Fruit fly (Drosophila melanogaster) whole organism, embryonic: ENCODE data around the gene Tpst.

Experiments used
- Bgb ChIP-seq: fragments of 200-800 bp; sonication (Bioruptor generic); IDR thresholded peaks from 2 replicates; pipeline ENCODE4 v1.3.6; 2022; ENCODE audit warnings: missing biosample characterization, missing genetic modification characterization; ENCODE audit not compliant: partially characterized antibody
- CG15479 ChIP-seq: fragments of 200-800 bp; sonication (Bioruptor generic); optimal IDR thresholded peaks from 3 replicates; lab custom pipeline; 2019; ENCODE audit warnings: missing biosample characterization, mild to moderate bottlenecking, missing genetic modification characterization, moderate library complexity
- CG18599 ChIP-seq: fragments of 200-800 bp; sonication (Bioruptor generic); optimal IDR thresholded peaks from 3 replicates; lab custom pipeline; 2017; ENCODE audit warnings: missing biosample characterization, missing genetic modification characterization, mild to moderate bottlenecking, moderate library complexity, missing genetic modification reagents
- CG31441 ChIP-seq: fragments of 200-800 bp; sonication (Bioruptor generic); IDR thresholded peaks from 2 replicates; pipeline ENCODE4 v1.3.6; 2022; ENCODE audit warnings: missing biosample characterization, missing genetic modification characterization
- CG3163 ChIP-seq: fragments of 200-800 bp; sonication (Bioruptor generic); optimal IDR thresholded peaks from 3 replicates; lab custom pipeline; 2016; ENCODE audit warnings: missing biosample characterization, missing genetic modification characterization
- CG42726 ChIP-seq: fragments of 200-800 bp; sonication (Bioruptor generic); IDR thresholded peaks from 2 replicates; pipeline ENCODE4 v1.3.6; 2022; ENCODE audit warnings: missing biosample characterization, missing genetic modification characterization; ENCODE audit not compliant: partially characterized antibody
- CG4730 ChIP-seq: fragments of 200-800 bp; sonication (Bioruptor generic); IDR thresholded peaks from 2 replicates; pipeline ENCODE4 v1.3.6; 2022; ENCODE audit warnings: missing biosample characterization, missing genetic modification characterization
- CG8478 ChIP-seq: fragments of >200 bp; optimal IDR thresholded peaks from 2 replicates; lab custom pipeline; 2018
- CG9932 ChIP-seq: fragments of 200-800 bp; sonication (Bioruptor generic); IDR thresholded peaks from 2 replicates; pipeline ENCODE4 v1.3.6; 2022; ENCODE audit warnings: missing biosample characterization, missing genetic modification characterization
- Hmr ChIP-seq: fragments of 200-800 bp; sonication (Bioruptor generic); optimal IDR thresholded peaks from 3 replicates; lab custom pipeline; 2017; ENCODE audit warnings: mild to moderate bottlenecking, missing biosample characterization, missing genetic modification reagents, missing genetic modification characterization
- Nf-YC ChIP-seq: fragments of 200-800 bp; optimal IDR thresholded peaks from 3 replicates; lab custom pipeline; 2019; ENCODE audit warnings: missing biosample characterization, mild to moderate bottlenecking, missing genetic modification characterization, moderate library complexity
- Rx ChIP-seq: fragments of 200-800 bp; sonication (Bioruptor generic); IDR thresholded peaks from 2 replicates; pipeline ENCODE4 v1.3.6; 2022; ENCODE audit warnings: missing biosample characterization, missing genetic modification characterization
- ash1 ChIP-seq: fragments of 200-800 bp; sonication (Bioruptor generic); optimal IDR thresholded peaks from 2 replicates; lab custom pipeline; 2018; ENCODE audit warnings: missing biosample characterization, mild to moderate bottlenecking, missing genetic modification characterization
- cg ChIP-seq: fragments of 200-800 bp; sonication (Bioruptor generic); optimal IDR thresholded peaks from 3 replicates; lab custom pipeline; 2019; ENCODE audit warnings: missing biosample characterization, mild to moderate bottlenecking, missing genetic modification characterization, moderate library complexity
- chm ChIP-seq: fragments of 200-800 bp; sonication (Bioruptor generic); IDR thresholded peaks from 2 replicates; pipeline ENCODE4 v1.3.6; 2022; ENCODE audit warnings: missing biosample characterization, missing genetic modification characterization
- crol ChIP-seq: fragments of 200-800 bp; sonication (Bioruptor generic); IDR thresholded peaks from 2 replicates; pipeline ENCODE4 v1.3.6; 2022; ENCODE audit warnings: missing biosample characterization, missing genetic modification characterization
- lbe ChIP-seq: fragments of 200-800 bp; sonication (Bioruptor generic); optimal IDR thresholded peaks from 2 replicates; lab custom pipeline; 2016; ENCODE audit warnings: missing biosample characterization, mild to moderate bottlenecking, missing genetic modification characterization
- nom ChIP-seq: fragments of 200-800 bp; sonication (Bioruptor generic); optimal IDR thresholded peaks from 2 replicates; lab custom pipeline; 2017; ENCODE audit warnings: missing biosample characterization, missing genetic modification characterization, mild to moderate bottlenecking, moderate library complexity, missing genetic modification reagents
- pfk ChIP-seq: fragments of 200-800 bp; sonication (Bioruptor generic); optimal IDR thresholded peaks from 2 replicates; lab custom pipeline; 2018; ENCODE audit warnings: missing biosample characterization, mild to moderate bottlenecking, missing genetic modification characterization, moderate library complexity
- pita ChIP-seq: fragments of 200-800 bp; sonication (Bioruptor generic); optimal IDR thresholded peaks from 2 replicates; lab custom pipeline; 2017; ENCODE audit warnings: missing biosample characterization, mild to moderate bottlenecking, missing genetic modification characterization
- sr ChIP-seq: fragments of 200-800 bp; sonication (Bioruptor generic); IDR thresholded peaks from 3 replicates; pipeline ENCODE4 v1.3.6; 2022; ENCODE audit warnings: missing biosample characterization, missing genetic modification characterization
- yki ChIP-seq: fragments of >200 bp; optimal IDR thresholded peaks from 3 replicates; lab custom pipeline; 2018
- zf30C ChIP-seq: fragments of 200-800 bp; sonication (Bioruptor generic); optimal IDR thresholded peaks from 3 replicates; lab custom pipeline; 2018; ENCODE audit warnings: missing biosample characterization, mild to moderate bottlenecking, missing genetic modification characterization

Tpst gene

DNA sequence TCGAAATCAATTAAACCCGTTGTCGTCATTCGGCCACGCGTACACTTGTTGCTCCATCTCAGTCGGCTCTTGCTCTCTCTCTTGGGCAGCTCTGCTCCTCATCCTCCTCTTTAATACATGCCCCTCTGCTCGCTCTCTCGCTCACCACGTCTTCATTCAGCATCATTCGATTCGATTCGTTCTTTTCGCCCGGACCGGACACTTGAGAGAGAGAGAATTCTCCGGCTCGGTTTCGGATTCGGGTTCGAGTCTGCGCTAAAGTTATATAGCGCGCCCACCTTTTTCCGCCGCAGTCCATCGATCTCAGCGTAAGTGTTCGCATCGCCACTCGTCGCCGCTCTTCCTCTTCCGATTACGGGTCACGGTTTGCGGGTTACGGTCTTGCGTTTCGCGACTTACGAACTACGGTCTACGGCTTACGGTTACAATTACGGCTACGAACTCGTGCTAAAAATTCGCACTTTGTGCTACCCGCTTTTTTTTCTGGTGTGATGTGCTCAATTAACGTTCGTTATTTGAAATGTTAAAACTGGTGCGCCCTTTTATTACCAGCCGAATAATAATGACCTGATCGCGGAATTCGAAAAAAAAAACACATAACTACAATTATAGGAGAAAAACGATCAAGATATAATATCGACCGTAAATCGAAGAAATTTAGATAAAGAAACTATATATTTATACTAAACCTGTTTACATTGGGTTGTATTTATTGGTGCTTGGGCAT is 78.4 kb downstream of the Tpst start (continued):
- 0 out of 2 replicates have a peak, but pooled peaks have one; percentile 43 for TF ChIP-seq chm (GFP tag; lab: Robert Waterston, UW)
- TF ChIP-seq nom (GFP tag; lab: Kevin White, UChicago) = peak; percentile 50
- peak; percentile 16 for TF ChIP-seq Hmr
- peak; percentile 74 for TF ChIP-seq cg (GFP tag; lab: Kevin White, UChicago)
- peak; percentile 52 for TF ChIP-seq yki (lab: Kevin White, UChicago)
- TF ChIP-seq CG15479 (GFP tag; lab: Kevin White, UChicago) = peak; percentile 60
- TF ChIP-seq CG18599 = no peak
- peak; percentile 80 for TF ChIP-seq crol (GFP tag; lab: Robert Waterston, UW)
- peak; percentile 67; the same call in 1 of the 3 replicates for TF ChIP-seq sr (GFP tag; lab: Robert Waterston, UW)
- no peak for TF ChIP-seq CG4730 (GFP tag; lab: Robert Waterston, UW)
- no peak for TF ChIP-seq zf30C (GFP tag; lab: Kevin White, UChicago)
- TF ChIP-seq lbe (GFP tag; lab: Kevin White, UChicago) = no peak
- peak; percentile 50; the same call in 1 of the 2 replicates for TF ChIP-seq CG42726 (GFP tag; lab: Robert Waterston, UW)
- TF ChIP-seq CG31441 = no peak
- peak; percentile 56 for TF ChIP-seq Nf-YC (tag; lab: Kevin White, UChicago)
- TF ChIP-seq pfk (GFP tag; lab: Kevin White, UChicago) = no peak
- TF ChIP-seq CG8478 = no peak
- peak; percentile 20; the same call in 1 of the 2 replicates for TF ChIP-seq CG9932 (GFP tag; lab: Robert Waterston, UW)
- peak; percentile 7 for TF ChIP-seq CG3163
- TF ChIP-seq ash1 (GFP tag; lab: Kevin White, UChicago) = peak; percentile 69
- TF ChIP-seq pita = peak; percentile 34
- TF ChIP-seq Rx (GFP tag; lab: Robert Waterston, UW) = no peak
- peak; percentile 44; the same call in 1 of the 2 replicates for TF ChIP-seq Bgb (GFP tag; lab: Robert Waterston, UW)
